Worm (Caenorhabditis elegans): ENCODE measurements around the gene lgc-5.

ce11 chrIV:8360817-8361216, 18.3 kb downstream of the lgc-5 start, which contains the start of gene sqv-1:
- TF ChIP-seq ztf-23 (GFP tag; IDR thresholded peaks at IDR 0.05) (no peak), cog-1 (tag; optimal IDR thresholded peaks at IDR 0.05) (no peak), med-1 (GFP tag; optimal IDR thresholded peaks at IDR 0.05; ENCODE audit: insufficient read depth) (no peak), flt-1 (GFP tag; IDR thresholded peaks at IDR 0.05) (no peak), T22C8.4 (GFP tag; IDR thresholded peaks at IDR 0.05) (no peak), ref-1 (GFP tag; conservative IDR thresholded peaks at IDR 0.05) (no peak), klf-2 (GFP tag; conservative IDR thresholded peaks at IDR 0.05) (no peak)
